Worm (Caenorhabditis elegans) whole organism, L3 larva: ENCODE data around the gene idpb-2.

Experiments used
- daf-12 ChIP-seq: fragments of 150-350 bp; optimal IDR thresholded peaks from 2 replicates; lab custom pipeline; 2014; ENCODE audit warnings: missing biosample characterization, missing genetic modification reagents, missing genetic modification characterization
- pqm-1 ChIP-seq: fragments of 150-350 bp; optimal IDR thresholded peaks from 2 replicates; lab custom pipeline; 2017; ENCODE audit warnings: missing biosample characterization, missing genetic modification characterization, inconsistent platforms
- unc-62 ChIP-seq: fragments of 150-350 bp; sonication (generic microtip); optimal IDR thresholded peaks from 4 replicates; lab custom pipeline; 2014; ENCODE audit warnings: missing biosample characterization, missing genetic modification reagents, missing genetic modification characterization

ce11 chrII:5092362-5093281 lies 23.2 kb upstream of the idpb-2 start, which contains the start of gene C04G6.2:
- TF ChIP-seq pqm-1 (tag; lab: Kevin White, UChicago) (peak; percentile 59), unc-62 (GFP tag; lab: Kevin White, UChicago) (no peak), daf-12 (tag; lab: Kevin White, UChicago) (no peak)
